Worm (Caenorhabditis elegans) whole organism, L4 larva: ENCODE results near the gene Y47D3A.13.

Experiments
- ama-1 ChIP-seq: fragments of 150-350 bp; optimal IDR thresholded peaks from 2 replicates; lab custom pipeline; 2014; ENCODE audit warnings: inconsistent platforms, mixed read lengths
- ces-1 ChIP-seq: fragments of 150-350 bp; sonication (generic microtip); optimal IDR thresholded peaks from 4 replicates; lab custom pipeline; 2014; ENCODE audit warnings: missing biosample characterization, missing genetic modification reagents, missing genetic modification characterization
- dmd-9 ChIP-seq: fragments of 200-800 bp; sonication (Bioruptor generic); IDR thresholded peaks from 2 replicates; pipeline ENCODE4 v1.3.6; 2022; ENCODE audit warnings: missing genetic modification reagents, missing genetic modification characterization, missing compliant biosample characterization
- lin-13 ChIP-seq: fragments of 150-350 bp; optimal IDR thresholded peaks from 2 replicates; lab custom pipeline; 2014; ENCODE audit warnings: missing biosample characterization, missing genetic modification reagents, missing genetic modification characterization
- lsy-2 ChIP-seq, 2 experiments: fragments of 150-350 bp in 1 of 2; sonication (generic microtip) in 1 of 2; optimal IDR thresholded peaks; 2 replicates each; lab custom pipeline; 2014 to 2017; ENCODE audit warnings: missing biosample characterization in 2 of 2, missing genetic modification characterization in 2 of 2
- nhr-11 ChIP-seq: fragments of 150-350 bp; optimal IDR thresholded peaks from 2 replicates; lab custom pipeline; 2014; ENCODE audit warnings: missing biosample characterization, missing genetic modification characterization
- skn-1 ChIP-seq: fragments of 150-350 bp; optimal IDR thresholded peaks from 2 replicates; lab custom pipeline; 2014; ENCODE audit warnings: missing biosample characterization, missing genetic modification characterization

DNA sequence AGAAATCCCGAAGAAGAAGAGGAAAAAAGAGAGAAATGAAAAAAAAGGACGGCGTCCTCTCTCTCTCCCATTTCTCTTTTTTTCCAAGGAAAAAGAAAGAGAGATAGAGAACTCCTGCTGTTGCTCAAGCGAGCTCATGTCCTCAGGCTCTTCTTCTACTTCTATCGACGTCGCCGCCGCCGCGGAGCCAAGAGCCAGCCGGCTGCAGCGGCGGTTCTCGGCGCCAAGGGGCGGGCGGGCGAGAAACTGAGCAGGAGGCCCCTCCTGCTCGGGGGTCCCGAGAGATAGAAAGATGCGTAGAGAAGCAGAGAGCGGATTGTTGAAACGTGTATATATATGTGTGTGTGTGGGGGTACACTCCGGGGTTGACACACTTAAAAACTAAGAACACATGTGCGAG lies 20.9 kb downstream of the Y47D3A.13 start:
- TF ChIP-seq lsy-2 (tag; optimal IDR thresholded peaks at IDR 0.05; lab: Kevin White, UChicago) (peak; percentile 22 to 62), ama-1 (lab: Kevin White, UChicago) (no peak), ces-1 (no peak), dmd-9 (no peak), lin-13 (GFP tag; lab: Kevin White, UChicago) (no peak), skn-1 (tag; lab: Kevin White, UChicago) (no peak), nhr-11 (no peak)
